Fruit fly (Drosophila melanogaster) whole organism, pupa: ENCODE data around the gene Ilp6.

Source experiments
- CG10348 ChIP-seq: fragments of 200-800 bp; sonication (Bioruptor generic); IDR thresholded peaks from 2 replicates; pipeline ENCODE4 v1.3.6; 2022; ENCODE audit warnings: missing biosample characterization, missing genetic modification characterization
- CG12605 ChIP-seq: fragments of 200-800 bp; sonication (Bioruptor generic); IDR thresholded peaks from 2 replicates; pipeline ENCODE4 v1.3.6; 2022; ENCODE audit warnings: missing biosample characterization, missing genetic modification characterization
- CG13204 ChIP-seq: fragments of 200-800 bp; sonication (Bioruptor generic); optimal IDR thresholded peaks from 2 replicates; lab custom pipeline; 2018; ENCODE audit warnings: missing biosample characterization, mild to moderate bottlenecking, missing genetic modification characterization, moderate library complexity
- CG14655 ChIP-seq: fragments of 200-800 bp; sonication (Bioruptor generic); optimal IDR thresholded peaks from 3 replicates; lab custom pipeline; 2017; ENCODE audit warnings: mild to moderate bottlenecking, missing biosample characterization, missing genetic modification reagents, missing genetic modification characterization
- CG15710 ChIP-seq: fragments of 200-800 bp; sonication (Bioruptor generic); optimal IDR thresholded peaks from 2 replicates; lab custom pipeline; 2018; ENCODE audit warnings: missing biosample characterization, mild to moderate bottlenecking, missing genetic modification characterization, moderate library complexity
- CG17806 ChIP-seq: fragments of 200-800 bp; sonication (Bioruptor generic); optimal IDR thresholded peaks from 2 replicates; lab custom pipeline; 2018; ENCODE audit warnings: missing biosample characterization, mild to moderate bottlenecking, missing genetic modification characterization, moderate library complexity
- CG32121 ChIP-seq: fragments of 200-800 bp; sonication (Bioruptor generic); IDR thresholded peaks from 2 replicates; pipeline ENCODE4 v1.3.6; 2022; ENCODE audit warnings: missing biosample characterization, missing genetic modification characterization
- CG34367 ChIP-seq: fragments of 200-800 bp; sonication (Bioruptor generic); optimal IDR thresholded peaks from 2 replicates; lab custom pipeline; 2018; ENCODE audit warnings: missing biosample characterization, mild to moderate bottlenecking, missing genetic modification characterization
- CG4496 ChIP-seq: fragments of 200-800 bp; sonication (Bioruptor generic); IDR thresholded peaks from 3 replicates; pipeline ENCODE4 v1.3.6; 2022; ENCODE audit warnings: missing biosample characterization, missing genetic modification characterization
- CG8159 ChIP-seq: fragments of 200-800 bp; sonication (Bioruptor generic); optimal IDR thresholded peaks from 3 replicates; lab custom pipeline; 2018; ENCODE audit warnings: missing biosample characterization, mild to moderate bottlenecking, missing genetic modification characterization, moderate library complexity
- CG8301 ChIP-seq: fragments of 200-800 bp; sonication (Bioruptor generic); optimal IDR thresholded peaks from 2 replicates; lab custom pipeline; 2018; ENCODE audit warnings: missing biosample characterization, mild to moderate bottlenecking, missing genetic modification characterization
- CG9948 ChIP-seq: fragments of 200-800 bp; sonication (Bioruptor generic); optimal IDR thresholded peaks from 2 replicates; lab custom pipeline; 2018; ENCODE audit warnings: missing biosample characterization, mild to moderate bottlenecking, missing genetic modification characterization, moderate library complexity
- D1 ChIP-seq: fragments of 200-800 bp; sonication (Bioruptor generic); optimal IDR thresholded peaks from 2 replicates; lab custom pipeline; 2018; ENCODE audit warnings: missing biosample characterization, mild to moderate bottlenecking, missing genetic modification characterization, moderate library complexity
- EcR ChIP-seq: fragments of 200-800 bp; sonication (Bioruptor generic); optimal IDR thresholded peaks from 3 replicates; lab custom pipeline; 2019; ENCODE audit warnings: missing biosample characterization, missing genetic modification characterization, mild to moderate bottlenecking, moderate library complexity, missing genetic modification reagents
- Ets98B ChIP-seq: fragments of 200-800 bp; sonication (Bioruptor generic); IDR thresholded peaks from 2 replicates; pipeline ENCODE4 v1.3.6; 2022; ENCODE audit warnings: missing biosample characterization, missing genetic modification characterization
- Pif1A ChIP-seq: fragments of 200-800 bp; sonication (Bioruptor generic); optimal IDR thresholded peaks from 3 replicates; lab custom pipeline; 2016; ENCODE audit warnings: missing biosample characterization, missing genetic modification characterization
- Pif1B ChIP-seq: fragments of 200-800 bp; sonication (Bioruptor generic); optimal IDR thresholded peaks from 3 replicates; lab custom pipeline; 2016; ENCODE audit warnings: missing biosample characterization, missing genetic modification characterization
- Snoo ChIP-seq: fragments of 200-800 bp; sonication (Bioruptor generic); optimal IDR thresholded peaks from 3 replicates; lab custom pipeline; 2017; ENCODE audit warnings: missing biosample characterization, mild to moderate bottlenecking, missing genetic modification characterization, inconsistent platforms
- fd96Ca ChIP-seq: fragments of 200-800 bp; sonication (Bioruptor generic); IDR thresholded peaks from 3 replicates; pipeline ENCODE4 v1.3.6; 2022; ENCODE audit warnings: missing biosample characterization, missing genetic modification characterization
- gl ChIP-seq: fragments of 200-800 bp; sonication (Bioruptor generic); optimal IDR thresholded peaks from 2 replicates; lab custom pipeline; 2018; ENCODE audit warnings: missing biosample characterization, mild to moderate bottlenecking, missing genetic modification characterization
- rn ChIP-seq: fragments of 200-800 bp; sonication (Bioruptor generic); IDR thresholded peaks from 2 replicates; pipeline ENCODE4 v1.3.6; 2022; ENCODE audit warnings: missing biosample characterization, missing genetic modification characterization

Ilp6 gene

DNA sequence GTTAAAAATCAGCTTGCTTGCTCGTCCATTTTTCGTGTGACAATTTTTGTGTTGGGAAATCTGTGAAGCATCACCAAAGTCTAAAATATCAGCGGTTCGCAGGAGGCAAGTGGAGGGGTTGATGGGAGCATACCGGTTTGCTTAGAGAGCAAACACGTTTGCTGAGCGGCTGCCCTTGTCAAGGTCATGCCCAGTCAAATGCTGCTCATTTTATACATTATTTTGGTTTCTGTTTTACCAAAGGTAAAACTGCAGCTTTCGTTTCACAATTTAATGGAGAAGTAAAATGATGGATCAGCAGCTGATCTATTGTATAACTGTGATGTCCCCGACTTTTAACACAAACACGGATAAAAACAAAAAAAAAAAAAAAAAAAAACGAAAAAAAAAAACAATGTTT, 28.0 kb upstream of the Ilp6 start:
- TF ChIP-seq Ets98B = no peak
- TF ChIP-seq, all 21 proteins: peak for 0

DNA sequence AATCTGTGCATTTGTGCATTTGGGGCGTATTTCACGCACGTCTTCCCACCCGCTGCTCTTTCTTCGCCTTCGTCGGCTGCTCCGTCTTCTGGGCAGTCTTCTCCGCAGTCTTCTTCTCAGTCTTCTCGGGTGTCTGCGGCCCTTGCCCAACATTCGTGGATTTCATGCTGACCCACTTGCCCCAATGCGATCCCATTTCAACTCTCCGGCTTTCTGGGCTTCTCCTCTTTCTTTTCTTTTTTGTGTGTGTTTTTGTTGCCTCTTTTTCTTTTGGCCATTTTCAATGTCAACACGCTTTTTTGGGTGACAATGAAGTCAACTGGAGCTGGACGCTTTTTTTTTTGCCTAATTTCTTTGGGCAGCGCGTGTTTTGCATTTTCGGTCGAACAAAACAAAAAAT, 26.5 kb upstream of the Ilp6 start:
- TF ChIP-seq Snoo (peak; percentile 27), CG4496 (GFP tag; lab: Robert Waterston, UW) (no peak)

DNA sequence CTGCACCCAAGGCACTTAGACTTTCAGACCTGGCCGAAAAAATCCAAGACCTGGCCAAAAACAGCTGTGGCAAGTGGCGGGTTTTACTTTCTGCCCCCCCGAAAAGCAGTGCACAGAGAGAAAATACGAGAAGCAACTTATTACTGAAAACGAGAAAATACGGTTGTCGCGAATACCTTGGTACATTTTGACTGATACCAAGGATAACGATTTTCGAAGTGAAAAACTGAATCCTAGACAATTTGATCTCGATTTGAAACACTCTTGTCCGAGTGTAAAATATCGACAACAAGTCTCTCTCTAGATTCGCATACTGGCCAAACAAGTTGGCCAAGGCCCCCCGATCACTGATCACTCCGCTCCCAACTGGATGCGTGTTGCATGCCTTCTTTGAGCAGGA, 25.4 kb upstream of the Ilp6 start:
- TF ChIP-seq CG8159 (tag; lab: Kevin White, UChicago) = peak; percentile 91
- TF ChIP-seq gl (tag; lab: Kevin White, UChicago) = peak; percentile 87
- TF ChIP-seq rn = peak; percentile 92
- TF ChIP-seq Snoo = peak; percentile 84
- peak; percentile 89 for TF ChIP-seq CG9948 (tag; lab: Kevin White, UChicago)
- TF ChIP-seq fd96Ca = peak; percentile 98
- peak; percentile 81 for TF ChIP-seq CG10348 (GFP tag; lab: Robert Waterston, UW)
- peak; percentile 88 for TF ChIP-seq CG13204 (GFP tag; lab: Kevin White, UChicago)
- TF ChIP-seq Ets98B = peak; percentile 96
- peak; percentile 95 for TF ChIP-seq CG8301 (tag; lab: Kevin White, UChicago)
- peak; percentile 93 for TF ChIP-seq CG12605 (GFP tag; lab: Robert Waterston, UW)
- peak; percentile 94 for TF ChIP-seq Pif1B
- peak; percentile 96 for TF ChIP-seq CG32121 (GFP tag; lab: Robert Waterston, UW)
- TF ChIP-seq CG4496 (GFP tag; lab: Robert Waterston, UW) = peak; percentile 97
- TF ChIP-seq CG17806 (tag; lab: Kevin White, UChicago) = peak; percentile 90
- TF ChIP-seq CG34367 (tag; lab: Kevin White, UChicago) = peak; percentile 92
- TF ChIP-seq CG14655 (GFP tag; lab: Kevin White, UChicago) = peak; percentile 96
- TF ChIP-seq Pif1A = peak; percentile 94
- peak; percentile 54 for TF ChIP-seq D1 (tag; lab: Kevin White, UChicago)
- TF ChIP-seq CG15710 (tag; lab: Kevin White, UChicago) = peak; percentile 93
- TF ChIP-seq EcR (GFP tag; lab: Kevin White, UChicago) = no peak

DNA sequence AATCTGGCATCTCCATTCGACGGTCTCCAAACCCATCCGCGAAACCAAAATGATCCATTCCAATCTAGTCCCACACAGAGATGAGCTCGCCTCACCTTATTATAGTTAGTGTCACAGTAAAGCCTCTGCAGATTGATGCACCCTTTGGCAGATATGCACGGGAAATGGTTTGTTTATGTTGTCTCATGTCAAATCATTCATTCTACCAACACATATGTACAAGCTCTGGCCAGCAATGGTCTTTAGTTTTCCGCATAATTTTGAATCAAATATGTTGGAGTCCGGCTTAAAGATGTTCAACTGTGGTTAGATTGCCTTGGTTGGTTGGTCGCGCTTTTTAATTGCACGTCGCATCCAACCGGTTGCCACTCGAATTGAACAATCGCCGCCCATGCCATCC, 23.7 kb upstream of the Ilp6 start:
- TF ChIP-seq fd96Ca = peak; percentile 84
- TF ChIP-seq CG9948 (tag; lab: Kevin White, UChicago) = peak; percentile 39
- TF ChIP-seq CG17806 (tag; lab: Kevin White, UChicago) = no peak
- TF ChIP-seq EcR (GFP tag; lab: Kevin White, UChicago) = no peak
- peak; percentile 67 for TF ChIP-seq Pif1B
- peak; percentile 46; the same call in 1 of the 2 replicates for TF ChIP-seq CG12605 (GFP tag; lab: Robert Waterston, UW)
- peak; percentile 0 for TF ChIP-seq CG13204 (GFP tag; lab: Kevin White, UChicago)
- TF ChIP-seq CG32121 (GFP tag; lab: Robert Waterston, UW) = peak; percentile 37; the same call in 1 of the 2 replicates
- no peak for TF ChIP-seq CG34367 (tag; lab: Kevin White, UChicago)
- no peak for TF ChIP-seq CG8159 (tag; lab: Kevin White, UChicago)
- peak; percentile 66 for TF ChIP-seq Pif1A
- no peak for TF ChIP-seq D1 (tag; lab: Kevin White, UChicago)
- TF ChIP-seq CG15710 (tag; lab: Kevin White, UChicago) = peak; percentile 71
- TF ChIP-seq CG4496 (GFP tag; lab: Robert Waterston, UW) = peak; percentile 79
- no peak for TF ChIP-seq gl (tag; lab: Kevin White, UChicago)
- no peak for TF ChIP-seq CG14655 (GFP tag; lab: Kevin White, UChicago)
- no peak for TF ChIP-seq rn
- peak; percentile 64 for TF ChIP-seq Ets98B
- no peak for TF ChIP-seq CG10348 (GFP tag; lab: Robert Waterston, UW)

DNA sequence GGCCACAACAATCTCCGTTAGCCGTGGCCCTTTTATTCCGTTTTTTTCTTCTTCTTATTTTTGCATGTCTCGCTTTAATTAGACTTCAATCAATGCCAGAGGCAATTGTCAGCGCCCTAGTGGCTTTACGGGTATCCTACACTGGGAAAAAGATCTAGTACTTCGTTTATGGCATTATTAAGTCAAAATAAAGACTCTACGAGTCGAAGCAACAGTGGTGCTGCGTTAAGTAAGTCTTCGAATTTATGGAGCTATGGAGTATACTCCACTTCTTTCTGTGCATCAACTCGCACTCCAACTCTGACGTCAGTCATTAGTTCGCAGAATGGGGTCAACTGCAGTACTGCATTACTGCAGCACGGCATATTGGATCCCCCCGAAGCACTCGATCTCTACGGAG, 22.0 kb upstream of the Ilp6 start:
- TF ChIP-seq CG8159 (tag; lab: Kevin White, UChicago) (peak; percentile 35), CG8301 (tag; lab: Kevin White, UChicago) (peak; percentile 42), Pif1A (peak; percentile 47), CG12605 (GFP tag; lab: Robert Waterston, UW) (peak; percentile 31; the same call in 1 of the 2 replicates), rn (peak; percentile 56), Ets98B (peak; percentile 74), D1 (tag; lab: Kevin White, UChicago) (no peak), CG10348 (GFP tag; lab: Robert Waterston, UW) (no peak), CG15710 (tag; lab: Kevin White, UChicago) (peak; percentile 18), CG14655 (GFP tag; lab: Kevin White, UChicago) (peak; percentile 52), CG34367 (tag; lab: Kevin White, UChicago) (peak; percentile 7), CG13204 (GFP tag; lab: Kevin White, UChicago) (no peak), CG17806 (tag; lab: Kevin White, UChicago) (peak; percentile 42), EcR (GFP tag; lab: Kevin White, UChicago) (no peak), Pif1B (peak; percentile 10), CG4496 (GFP tag; lab: Robert Waterston, UW) (peak; percentile 78), gl (tag; lab: Kevin White, UChicago) (no peak), CG9948 (tag; lab: Kevin White, UChicago) (no peak), Snoo (no peak), CG32121 (GFP tag; lab: Robert Waterston, UW) (peak; percentile 55; the same call in 1 of the 2 replicates), fd96Ca (peak; percentile 83)
- TF ChIP-seq, all 21 proteins: peak for 14

DNA sequence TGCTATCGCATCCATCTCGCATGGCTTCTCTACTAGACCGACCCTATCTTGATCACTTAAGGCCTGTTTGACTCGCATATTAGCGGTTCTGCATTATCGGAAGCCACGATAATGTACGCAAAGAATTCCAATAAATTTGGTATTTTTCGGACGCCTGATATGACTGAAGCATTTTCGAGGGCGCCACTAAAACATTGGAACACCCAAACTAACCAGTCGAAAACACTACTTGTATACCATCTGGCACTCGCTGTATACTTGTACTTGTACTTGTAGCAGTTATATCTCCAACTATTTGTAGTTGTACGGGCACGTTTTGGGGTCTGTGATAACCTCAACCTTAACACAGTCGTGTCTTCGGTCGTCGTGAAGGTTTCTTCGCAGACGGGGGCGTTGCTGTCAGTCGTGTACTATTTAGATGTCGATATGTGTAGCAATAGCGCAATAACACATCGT, 21.1 kb upstream of the Ilp6 start:
- TF ChIP-seq CG4496 (GFP tag; lab: Robert Waterston, UW) (no peak), gl (tag; lab: Kevin White, UChicago) (no peak), CG8301 (tag; lab: Kevin White, UChicago) (no peak), CG13204 (GFP tag; lab: Kevin White, UChicago) (no peak), fd96Ca (no peak), Snoo (no peak), CG10348 (GFP tag; lab: Robert Waterston, UW) (no peak)
